Fruit fly (Drosophila melanogaster): Measurements from ENCODE around the gene CG1889.

DNA sequence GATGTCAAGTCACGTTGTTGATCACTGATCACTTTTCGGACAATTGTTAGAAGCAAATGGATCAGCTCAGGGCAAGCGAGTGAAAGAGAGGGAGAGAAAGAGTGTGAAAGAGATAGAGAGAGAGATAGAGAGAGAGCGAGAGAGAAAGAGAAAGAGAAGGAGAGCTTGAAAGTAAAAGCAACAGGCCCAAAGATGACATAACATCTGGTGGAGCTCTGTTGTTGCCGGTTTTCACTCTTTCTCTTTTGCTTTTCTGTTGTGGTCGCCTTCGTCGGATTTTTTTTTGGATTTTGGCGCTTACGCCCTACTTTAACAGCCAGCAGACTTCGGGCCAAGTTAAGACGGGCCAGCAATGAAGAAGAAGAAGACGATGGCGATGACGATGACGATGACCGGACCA lies 26.0 kb downstream of the CG1889 start:
- TF ChIP-seq OdsH (GFP tag; optimal IDR thresholded peaks at IDR 0.05) (no peak), HLH106 (tag; optimal IDR thresholded peaks at IDR 0.05) (no peak), Mio (GFP tag; optimal IDR thresholded peaks at IDR 0.05) (no peak), tai (GFP tag; optimal IDR thresholded peaks at IDR 0.05) (no peak)

Data from whole organism, wandering third instar larva.